Fruit fly (Drosophila melanogaster): ENCODE results near the gene Cpr72Eb.

The Cpr72Eb gene

dm6 chr3L:16356171-16356765 is 8.4 kb upstream of the Cpr72Eb start (continued):
- no peak for TF ChIP-seq hbn (GFP tag; IDR thresholded peaks at IDR 0.05; ENCODE audit: partially characterized antibody)
- no peak for TF ChIP-seq CG8290 (GFP tag; optimal IDR thresholded peaks at IDR 0.05)
- peak in 1 of 2 experiments; percentile 48 for TF ChIP-seq CG8290 (tag; optimal IDR thresholded peaks at IDR 0.05)
- TF ChIP-seq CG18262 (tag; optimal IDR thresholded peaks at IDR 0.05): no peak
- peak; percentile 49 for TF ChIP-seq scrt (GFP tag; optimal IDR thresholded peaks at IDR 0.05)
- TF ChIP-seq z (GFP tag; IDR thresholded peaks at IDR 0.05): 0 out of 3 replicates have a peak, but pooled peaks have one; percentile 25
- no peak for TF ChIP-seq Usf (GFP tag; optimal IDR thresholded peaks at IDR 0.05)

dm6 chr3L:16357187-16357728 is 7.4 kb upstream of the Cpr72Eb start:
- TF ChIP-seq Pdp1 (GFP tag; optimal IDR thresholded peaks at IDR 0.05) (peak in 1 of 2 experiments; percentile 90), CG14441 (GFP tag; IDR thresholded peaks at IDR 0.05) (0 out of 2 replicates have a peak, but pooled peaks have one; percentile 34), Poxn (GFP tag; IDR thresholded peaks at IDR 0.05) (no peak), shn (GFP tag; optimal IDR thresholded peaks at IDR 0.05) (no peak)

- peak; percentile 11 for TF ChIP-seq CG2120 (GFP tag; optimal IDR thresholded peaks at IDR 0.05)
- 0 out of 3 replicates have a peak, but pooled peaks have one; percentile 20 for TF ChIP-seq row (GFP tag; IDR thresholded peaks at IDR 0.05)
- no peak for TF ChIP-seq CG11504 (tag; optimal IDR thresholded peaks at IDR 0.05)
- peak; percentile 74 for TF ChIP-seq Med (GFP tag)
- TF ChIP-seq CG17328 (GFP tag; IDR thresholded peaks at IDR 0.05): no peak
- TF ChIP-seq peb (GFP tag; IDR thresholded peaks at IDR 0.05): no peak
- TF ChIP-seq CG8359 (GFP tag; optimal IDR thresholded peaks at IDR 0.05; ENCODE audit: borderline replicate concordance): no peak
- TF ChIP-seq chm (GFP tag; IDR thresholded peaks at IDR 0.05): no peak
- no peak for TF ChIP-seq CG2199 (GFP tag; IDR thresholded peaks at IDR 0.05)
- 0 out of 2 replicates have a peak, but pooled peaks have one; percentile 20 for TF ChIP-seq Taf1 (GFP tag; IDR thresholded peaks at IDR 0.05)
- peak; percentile 11 for TF ChIP-seq sens (GFP tag)
These were observed 6.8 kb upstream of the Cpr72Eb start for dm6 chr3L:16357860-16358259.

dm6 chr3L:16359219-16359748 is 5.4 kb upstream of the Cpr72Eb start, which contains the start of gene ringer:
ringer (minus strand) TSS chr3L:16359428.
- TF ChIP-seq z (GFP tag; IDR thresholded peaks at IDR 0.05): peak; percentile 86; the same call in 1 of the 3 replicates
- TF ChIP-seq CG10543 (GFP tag; optimal IDR thresholded peaks at IDR 0.05): peak; percentile 9
- TF ChIP-seq Dek (tag; optimal IDR thresholded peaks at IDR 0.05): peak; percentile 23
- TF ChIP-seq bowl (GFP tag; IDR thresholded peaks at IDR 0.05): no peak
- TF ChIP-seq CG8290 (GFP tag; optimal IDR thresholded peaks at IDR 0.05): no peak
- peak in 1 of 2 experiments; percentile 52 for TF ChIP-seq CG8290 (tag; optimal IDR thresholded peaks at IDR 0.05)
- TF ChIP-seq Adf1 (GFP tag; IDR thresholded peaks at IDR 0.05): peak; percentile 8; the same call in 1 of the 2 replicates
- TF ChIP-seq Camta (GFP tag; optimal IDR thresholded peaks at IDR 0.05): no peak
- TF ChIP-seq sob (GFP tag; IDR thresholded peaks at IDR 0.05): 0 out of 2 replicates have a peak, but pooled peaks have one; percentile 21
- no peak for TF ChIP-seq CG13123 (GFP tag; optimal IDR thresholded peaks at IDR 0.05)
- TF ChIP-seq Bgb (GFP tag; IDR thresholded peaks at IDR 0.05; ENCODE audit: partially characterized antibody): peak; percentile 21; the same call in 1 of the 2 replicates
- TF ChIP-seq Jarid2 (GFP tag; optimal IDR thresholded peaks at IDR 0.05): peak; percentile 29
- peak; percentile 35 for TF ChIP-seq CG34376 (GFP tag; optimal IDR thresholded peaks at IDR 0.05)
- no peak for TF ChIP-seq croc (GFP tag; conservative IDR thresholded peaks at IDR 0.05)
- peak; percentile 0 for TF ChIP-seq CG12071 (GFP tag; optimal IDR thresholded peaks at IDR 0.05)
- TF ChIP-seq Med (GFP tag): peak; percentile 58
- peak; percentile 34; the same call in 1 of the 2 replicates for TF ChIP-seq CG32532 (GFP tag; IDR thresholded peaks at IDR 0.05)
- TF ChIP-seq Meics (GFP tag; optimal IDR thresholded peaks at IDR 0.05): peak; percentile 33
- peak; percentile 16 for TF ChIP-seq CG2678 (tag; optimal IDR thresholded peaks at IDR 0.05)
- TF ChIP-seq zfh1 (GFP tag; IDR thresholded peaks at IDR 0.05): no peak
- no peak for TF ChIP-seq zen (tag; optimal IDR thresholded peaks at IDR 0.05)
- TF ChIP-seq caup (GFP tag; optimal IDR thresholded peaks at IDR 0.05; ENCODE audit: severe bottlenecking): peak; percentile 1
- no peak for TF ChIP-seq vfl (GFP tag; optimal IDR thresholded peaks at IDR 0.05)
- 0 out of 2 replicates have a peak, but pooled peaks have one; percentile 39 for TF ChIP-seq slbo (GFP tag; IDR thresholded peaks at IDR 0.05)
- peak; percentile 65 for TF ChIP-seq Deaf1 (tag; optimal IDR thresholded peaks at IDR 0.05)
- TF ChIP-seq Nf-YA (GFP tag; IDR thresholded peaks at IDR 0.05): no peak
